Fruit fly (Drosophila melanogaster) whole organism, adult: ENCODE data around the gene CG32686.

ENCODE experiments used
- CG33017 ChIP-seq: fragments of 200-800 bp; sonication (Bioruptor generic); optimal IDR thresholded peaks from 2 replicates; lab custom pipeline; 2018; ENCODE audit warnings: missing biosample characterization, mild to moderate bottlenecking, missing genetic modification characterization, moderate library complexity
- Clk ChIP-seq: fragments of 200-800 bp; sonication (Bioruptor generic); optimal IDR thresholded peaks from 2 replicates; lab custom pipeline; 2017; ENCODE audit warnings: missing biosample characterization, missing genetic modification characterization
- Crg-1 ChIP-seq: fragments of 200-800 bp; sonication (Bioruptor generic); optimal IDR thresholded peaks from 2 replicates; lab custom pipeline; 2016; ENCODE audit warnings: missing biosample characterization, missing genetic modification characterization
- cic ChIP-seq: fragments of 200-800 bp; sonication (Bioruptor generic); optimal IDR thresholded peaks from 2 replicates; lab custom pipeline; 2017; ENCODE audit warnings: missing biosample characterization, mild to moderate bottlenecking, missing genetic modification characterization, moderate library complexity
- cnc ChIP-seq, 2 experiments: fragments of >200 bp; optimal IDR thresholded peaks; 2 replicates each; lab custom pipeline; 2017
- tj ChIP-seq: fragments of 200-800 bp; sonication (Bioruptor generic); optimal IDR thresholded peaks from 3 replicates; lab custom pipeline; 2017; ENCODE audit warnings: missing biosample characterization, mild to moderate bottlenecking, missing genetic modification characterization, moderate library complexity
- toe ChIP-seq: fragments of 200-800 bp; sonication (Bioruptor generic); optimal IDR thresholded peaks from 2 replicates; lab custom pipeline; 2016; ENCODE audit warnings: missing biosample characterization, missing genetic modification characterization

DNA sequence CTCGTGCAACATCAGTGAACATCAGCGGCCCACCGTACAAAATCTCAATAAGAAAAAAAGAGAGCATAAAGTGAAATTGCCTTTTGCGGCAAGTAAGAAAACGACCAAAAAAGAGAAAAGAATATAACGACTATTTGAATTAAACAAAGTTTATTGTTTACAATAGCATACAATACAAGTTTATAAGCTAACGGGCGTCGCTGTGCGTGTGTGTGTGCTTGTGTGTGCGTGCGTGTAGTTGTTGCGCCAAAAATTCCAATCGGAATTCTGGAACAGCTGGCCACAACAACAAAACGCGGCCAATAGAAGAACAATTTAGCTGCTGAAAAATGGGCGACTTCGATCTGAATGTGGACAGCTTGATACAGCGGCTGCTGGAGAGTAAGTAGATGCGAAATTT is 11.1 kb upstream of the CG32686 start:
- no peak for TF ChIP-seq toe (GFP tag; lab: Kevin White, UChicago)
- TF ChIP-seq Clk = no peak
- TF ChIP-seq Crg-1 (GFP tag; lab: Kevin White, UChicago) = no peak
- no peak for TF ChIP-seq cic (GFP tag; lab: Kevin White, UChicago)
- TF ChIP-seq CG33017 (tag; lab: Kevin White, UChicago) = no peak
- TF ChIP-seq cnc (optimal IDR thresholded peaks at IDR 0.05; lab: Kevin White, UChicago) = no peak
- no peak for TF ChIP-seq tj (GFP tag; lab: Kevin White, UChicago)
